Fruit fly (Drosophila melanogaster): Measurements from ENCODE around the gene CG2972.

dm6 chrX:10039528-10039927, 43.4 kb upstream of the CG2972 start:
- no peak for TF ChIP-seq Rel (GFP tag; optimal IDR thresholded peaks at IDR 0.05)
- no peak for TF ChIP-seq Rel (tag; optimal IDR thresholded peaks at IDR 0.05)
- TF ChIP-seq usp (GFP tag; optimal IDR thresholded peaks at IDR 0.05): no peak
